Fruit fly (Drosophila melanogaster) whole organism: ENCODE measurements around the gene Tb.

Experiments used
- CG8478 ChIP-seq: fragments of >200 bp; optimal IDR thresholded peaks from 2 replicates; lab custom pipeline; 2018; ENCODE audit warnings: inconsistent platforms
- Dll ChIP-seq: fragments of >200 bp; optimal IDR thresholded peaks from 2 replicates; lab custom pipeline; 2017

DNA sequence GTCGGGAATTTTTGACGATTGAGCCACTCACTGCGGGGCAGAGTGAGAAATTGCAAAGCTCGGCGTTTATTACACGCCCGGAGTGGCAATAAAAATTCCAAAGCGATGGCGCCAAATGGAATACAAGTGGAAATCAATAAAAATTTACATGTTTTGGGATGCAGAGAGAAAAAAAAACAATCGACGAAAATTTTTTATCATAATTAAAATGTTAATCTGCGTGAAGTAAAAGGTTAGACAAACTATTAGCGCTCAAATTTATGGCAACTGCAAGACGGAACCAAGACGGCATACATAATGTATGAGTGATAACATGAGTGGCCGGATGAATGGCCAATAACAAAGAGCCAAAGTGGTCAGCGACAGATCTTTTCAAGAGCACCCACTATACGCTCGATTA lies 23.2 kb upstream of the Tb start:
- TF ChIP-seq Dll (lab: Kevin White, UChicago), result no peak
- no peak for TF ChIP-seq CG8478 (lab: Kevin White, UChicago)
